Worm (Caenorhabditis elegans) whole organism, L4/young adult: ENCODE data around the gene F07G6.12.
"Not testable (repeated sequence)": the region's sequence is repeated elsewhere in the genome, so short reads cannot be mapped to it uniquely, and the experiment has no call there.

Experiments
- W03F9.2 ChIP-seq: fragments of 150-350 bp; optimal IDR thresholded peaks from 2 replicates; lab custom pipeline; 2014; ENCODE audit warnings: missing biosample characterization, missing genetic modification characterization
- him-1 ChIP-seq: sonication (generic microtip); optimal IDR thresholded peaks from 2 replicates; lab custom pipeline; 2016; ENCODE audit warnings: missing genotype, missing genetic modification reagents, missing genetic modification characterization, missing compliant biosample characterization

- not testable (repeated sequence) for TF ChIP-seq W03F9.2 (tag; lab: Kevin White, UChicago); him-1
These were observed 12.4 kb downstream of the F07G6.12 start, which contains the start of gene Y75D11A.6 for ce11 chrX:1748476-1748875.
